Worm (Caenorhabditis elegans): ENCODE data around the gene F37A4.1.

ce11 chrIII:6756769-6757168 lies 33.6 kb downstream of the F37A4.1 start:
- TF ChIP-seq egl-27 (tag; optimal IDR thresholded peaks at IDR 0.05) (no peak), mml-1 (tag; optimal IDR thresholded peaks at IDR 0.05) (no peak), nhr-25 (tag; optimal IDR thresholded peaks at IDR 0.05) (no peak), snpc-4 (tag; optimal IDR thresholded peaks at IDR 0.05) (no peak), nhr-237 (tag; optimal IDR thresholded peaks at IDR 0.05) (no peak), pha-4 (tag; optimal IDR thresholded peaks at IDR 0.05) (no peak)
